Worm (Caenorhabditis elegans) whole organism, young adult: Measurements from ENCODE around the gene set-20.

Source experiments
- F10E7.11 ChIP-seq: sonication (generic microtip); optimal IDR thresholded peaks from 2 replicates; lab custom pipeline; 2017; ENCODE audit warnings: mild to moderate bottlenecking, missing genetic modification characterization, moderate library complexity, missing compliant biosample characterization
- F52B5.7 ChIP-seq: sonication (generic microtip); optimal IDR thresholded peaks from 2 replicates; lab custom pipeline; 2016; ENCODE audit warnings: mild to moderate bottlenecking, missing genetic modification characterization, missing compliant biosample characterization
- F57C9.4 ChIP-seq: sonication (generic microtip); optimal IDR thresholded peaks from 2 replicates; lab custom pipeline; 2017; ENCODE audit warnings: mild to moderate bottlenecking, missing genetic modification characterization, missing compliant biosample characterization
- hmg-1.2 ChIP-seq: fragments of 200-800 bp; sonication (Bioruptor generic); IDR thresholded peaks from 2 replicates; pipeline ENCODE4 v1.3.6; 2022; ENCODE audit warnings: missing genetic modification reagents, missing genetic modification characterization, missing compliant biosample characterization
- nhr-27 ChIP-seq: fragments of 200-800 bp; sonication (Bioruptor generic); optimal IDR thresholded peaks from 2 replicates; lab custom pipeline; 2018; ENCODE audit warnings: mild to moderate bottlenecking, missing genetic modification characterization, moderate library complexity, missing compliant biosample characterization
- nhr-80 ChIP-seq: sonication (generic microtip); optimal IDR thresholded peaks from 2 replicates; lab custom pipeline; 2016; ENCODE audit warnings: missing genetic modification characterization, missing compliant biosample characterization
- pha-4 ChIP-seq: fragments of 150-350 bp; sonication (generic microtip); optimal IDR thresholded peaks from 2 replicates; lab custom pipeline; 2014; ENCODE audit warnings: missing biosample characterization, missing genetic modification reagents, missing genetic modification characterization
- sea-2 ChIP-seq: fragments of 200-800 bp; sonication (Bioruptor generic); IDR thresholded peaks from 2 replicates; pipeline ENCODE4 v1.3.6; 2022; ENCODE audit warnings: missing genetic modification characterization, missing compliant biosample characterization
- zfh-2 ChIP-seq: fragments of 200-800 bp; sonication (Bioruptor generic); conservative IDR thresholded peaks from 2 replicates; pipeline ENCODE4 v1.3.6; 2022; ENCODE audit warnings: missing genetic modification reagents, missing genetic modification characterization, missing compliant biosample characterization
- ztf-25 ChIP-seq: fragments of 200-800 bp; sonication (Bioruptor generic); IDR thresholded peaks from 2 replicates; pipeline ENCODE4 v1.3.6; 2022; ENCODE audit warnings: missing genetic modification reagents, missing genetic modification characterization, missing compliant biosample characterization

DNA sequence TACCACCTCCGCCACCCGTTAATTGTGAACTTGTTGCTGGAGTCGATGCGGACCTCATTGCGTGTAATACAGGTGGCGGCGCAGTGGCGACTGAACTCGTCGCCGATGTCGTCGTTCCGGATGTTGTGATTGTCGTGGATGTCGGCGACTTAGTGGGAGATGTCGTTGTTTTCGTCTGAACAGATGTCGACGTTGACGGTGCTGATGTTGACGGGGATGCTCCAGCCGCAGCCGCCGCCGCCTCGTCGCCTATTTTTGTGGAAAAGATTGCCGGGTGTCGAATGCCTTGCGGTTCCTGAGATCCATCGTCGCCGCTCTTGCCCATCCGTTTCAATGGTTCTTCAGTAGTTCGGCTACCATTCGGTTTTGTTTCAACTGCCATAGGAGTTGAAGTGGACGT lies 35.0 kb upstream of the set-20 start:
- TF ChIP-seq nhr-27 (tag; lab: Kevin White, UChicago), result no peak
- TF ChIP-seq zfh-2 (GFP tag; lab: Robert Waterston, UW), result peak; percentile 78
- TF ChIP-seq hmg-1.2 (GFP tag; lab: Robert Waterston, UW), result no peak
- no peak for TF ChIP-seq ztf-25 (GFP tag; lab: Robert Waterston, UW)
- no peak for TF ChIP-seq F57C9.4 (tag; lab: Kevin White, UChicago)
- TF ChIP-seq pha-4 (tag; lab: Kevin White, UChicago), result no peak
- TF ChIP-seq sea-2 (GFP tag; lab: Robert Waterston, UW), result no peak
- TF ChIP-seq F10E7.11 (tag; lab: Kevin White, UChicago), result no peak
- no peak for TF ChIP-seq F52B5.7
- TF ChIP-seq nhr-80 (tag; lab: Kevin White, UChicago), result no peak
